Worm (Caenorhabditis elegans) whole organism, L2 larva: ENCODE results near the gene srh-252.

Experiments
- C34F6.9 ChIP-seq: fragments of 150-350 bp; optimal IDR thresholded peaks from 2 replicates; lab custom pipeline; 2014; ENCODE audit warnings: missing biosample characterization, missing genetic modification characterization
- F13H6.1 ChIP-seq: sonication (generic microtip); optimal IDR thresholded peaks from 2 replicates; lab custom pipeline; 2016; ENCODE audit warnings: missing genetic modification characterization, missing compliant biosample characterization
- R02D3.7 ChIP-seq: fragments of 150-350 bp; optimal IDR thresholded peaks from 2 replicates; lab custom pipeline; 2014; ENCODE audit warnings: missing biosample characterization, missing genetic modification characterization
- Y55F3AM.14 ChIP-seq: fragments of 200-800 bp; sonication (Bioruptor generic); optimal IDR thresholded peaks from 2 replicates; lab custom pipeline; 2018; ENCODE audit warnings: mild to moderate bottlenecking, missing genetic modification characterization, missing compliant biosample characterization
- ZK546.5 ChIP-seq: sonication (generic microtip); optimal IDR thresholded peaks from 2 replicates; lab custom pipeline; 2017; ENCODE audit warnings: missing biosample characterization, missing genetic modification characterization
- aly-2 ChIP-seq: fragments of 150-350 bp; optimal IDR thresholded peaks from 2 replicates; lab custom pipeline; 2014; ENCODE audit warnings: missing biosample characterization, missing genetic modification characterization
- ama-1 ChIP-seq: fragments of 150-350 bp; optimal IDR thresholded peaks from 2 replicates; lab custom pipeline; 2018; ENCODE audit warnings: inconsistent platforms
- ceh-16 ChIP-seq: fragments of 150-350 bp; optimal IDR thresholded peaks from 2 replicates; lab custom pipeline; 2014; ENCODE audit warnings: missing biosample characterization, missing genetic modification characterization
- ceh-82 ChIP-seq: fragments of 150-350 bp; optimal IDR thresholded peaks from 2 replicates; lab custom pipeline; 2014; ENCODE audit warnings: missing biosample characterization, missing genetic modification characterization
- dmd-4 ChIP-seq: sonication (generic microtip); optimal IDR thresholded peaks from 2 replicates; lab custom pipeline; 2017; ENCODE audit warnings: missing biosample characterization, missing genetic modification characterization
- egl-27 ChIP-seq: sonication (generic microtip); optimal IDR thresholded peaks from 3 replicates; lab custom pipeline; 2017; ENCODE audit warnings: missing biosample characterization, missing genetic modification reagents, missing genetic modification characterization
- elt-3 ChIP-seq: sonication (generic microtip); optimal IDR thresholded peaks from 2 replicates; lab custom pipeline; 2017; ENCODE audit warnings: missing biosample characterization, missing genetic modification characterization
- fos-1 ChIP-seq: fragments of 150-350 bp; optimal IDR thresholded peaks from 2 replicates; lab custom pipeline; 2014; ENCODE audit warnings: missing biosample characterization, missing genetic modification characterization
- lin-11 ChIP-seq: fragments of 150-350 bp; sonication (generic microtip); optimal IDR thresholded peaks from 2 replicates; lab custom pipeline; 2014; ENCODE audit warnings: missing biosample characterization, missing genetic modification characterization, inconsistent platforms, mixed read lengths
- mab-5 ChIP-seq: fragments of 150-350 bp; optimal IDR thresholded peaks from 2 replicates; lab custom pipeline; 2014; ENCODE audit warnings: missing biosample characterization, missing genetic modification characterization
- mbf-1 ChIP-seq: sonication (generic microtip); optimal IDR thresholded peaks from 2 replicates; lab custom pipeline; 2017; ENCODE audit warnings: missing biosample characterization, missing genetic modification characterization
- mdl-1 ChIP-seq, 2 experiments: fragments of 150-350 bp in 1 of 2; sonication (generic microtip) in 1 of 2; optimal IDR thresholded peaks; 2 replicates each; lab custom pipeline; 2017; ENCODE audit warnings: missing biosample characterization in 2 of 2, missing genetic modification characterization in 2 of 2
- nhr-10 ChIP-seq: sonication (generic microtip); optimal IDR thresholded peaks from 2 replicates; lab custom pipeline; 2017; ENCODE audit warnings: missing biosample characterization, missing genetic modification characterization
- nhr-12 ChIP-seq: fragments of 150-350 bp; optimal IDR thresholded peaks from 2 replicates; lab custom pipeline; 2014; ENCODE audit warnings: missing biosample characterization, missing genetic modification characterization
- nhr-129 ChIP-seq: fragments of 150-350 bp; optimal IDR thresholded peaks from 2 replicates; lab custom pipeline; 2014; ENCODE audit warnings: missing biosample characterization, missing genetic modification characterization
- nhr-21 ChIP-seq: fragments of 150-350 bp; optimal IDR thresholded peaks from 2 replicates; lab custom pipeline; 2014; ENCODE audit warnings: missing biosample characterization, missing genetic modification characterization
- nhr-23 ChIP-seq: fragments of 150-350 bp; optimal IDR thresholded peaks from 2 replicates; lab custom pipeline; 2014; ENCODE audit warnings: missing biosample characterization, missing genetic modification reagents, missing genetic modification characterization
- nhr-237 ChIP-seq: fragments of 150-350 bp; optimal IDR thresholded peaks from 2 replicates; lab custom pipeline; 2014; ENCODE audit warnings: missing biosample characterization, missing genetic modification characterization
- nhr-77 ChIP-seq: fragments of 150-350 bp; optimal IDR thresholded peaks from 2 replicates; lab custom pipeline; 2014; ENCODE audit warnings: missing biosample characterization, missing genetic modification characterization
- peb-1 ChIP-seq: fragments of 150-350 bp; optimal IDR thresholded peaks from 2 replicates; lab custom pipeline; 2014; ENCODE audit warnings: missing biosample characterization, missing genetic modification characterization
- sem-4 ChIP-seq: fragments of 150-350 bp; optimal IDR thresholded peaks from 2 replicates; lab custom pipeline; 2014; ENCODE audit warnings: missing biosample characterization, missing genetic modification reagents, missing genetic modification characterization
- skn-1 ChIP-seq: sonication (generic microtip); optimal IDR thresholded peaks from 2 replicates; lab custom pipeline; 2017; ENCODE audit warnings: missing biosample characterization, missing genetic modification characterization
- sma-3 ChIP-seq: sonication (generic microtip); optimal IDR thresholded peaks from 2 replicates; lab custom pipeline; 2016; ENCODE audit warnings: missing genetic modification reagents, missing genetic modification characterization, missing compliant biosample characterization
- sma-9 ChIP-seq, 2 experiments: fragments of 150-350 bp in 1 of 2; sonication (generic microtip) in 1 of 2; optimal IDR thresholded peaks; 2 replicates each; lab custom pipeline; 2014 to 2016; ENCODE audit warnings: missing genetic modification characterization in 2 of 2, mild to moderate bottlenecking in 1 of 2, missing biosample characterization in 1 of 2, missing compliant biosample characterization in 1 of 2, missing genetic modification reagents in 1 of 2, moderate library complexity in 1 of 2
- unc-39 ChIP-seq: fragments of 150-350 bp; optimal IDR thresholded peaks from 2 replicates; lab custom pipeline; 2014; ENCODE audit warnings: missing biosample characterization, missing genetic modification characterization
- unc-55 ChIP-seq: fragments of 150-350 bp; sonication (generic microtip); optimal IDR thresholded peaks from 3 replicates; lab custom pipeline; 2014; ENCODE audit warnings: missing biosample characterization, missing genetic modification reagents, missing genetic modification characterization
- unc-62 ChIP-seq: fragments of 150-350 bp; optimal IDR thresholded peaks from 2 replicates; lab custom pipeline; 2014; ENCODE audit warnings: missing biosample characterization, missing genetic modification reagents, missing genetic modification characterization
- zag-1 ChIP-seq: fragments of 150-350 bp; optimal IDR thresholded peaks from 2 replicates; lab custom pipeline; 2014; ENCODE audit warnings: missing biosample characterization, missing genetic modification characterization
- ztf-1 ChIP-seq: fragments of 200-800 bp; sonication (Bioruptor generic); conservative IDR thresholded peaks from 2 replicates; pipeline ENCODE4 v1.3.6; 2022; ENCODE audit warnings: missing genetic modification characterization, missing compliant biosample characterization
- ztf-11 ChIP-seq: sonication (generic microtip); optimal IDR thresholded peaks from 2 replicates; lab custom pipeline; 2017; ENCODE audit warnings: missing biosample characterization, missing genetic modification characterization
- ztf-4 ChIP-seq: fragments of 150-350 bp; optimal IDR thresholded peaks from 2 replicates; lab custom pipeline; 2014; ENCODE audit warnings: missing biosample characterization, missing genetic modification characterization

Gene srh-252

ce11 chrV:17225389-17225788, 2.2 kb upstream of the srh-252 start, which contains the start of gene scl-25:
scl-25 (plus strand) TSS chrV:17225689.
- TF ChIP-seq nhr-129 (no peak), nhr-237 (tag; lab: Kevin White, UChicago) (no peak), ztf-1 (GFP tag; lab: Robert Waterston, UW) (no peak), ceh-16 (tag; lab: Kevin White, UChicago) (no peak), nhr-77 (tag; lab: Kevin White, UChicago) (no peak), nhr-12 (tag; lab: Kevin White, UChicago) (no peak), ztf-11 (no peak), unc-39 (tag; lab: Kevin White, UChicago) (no peak), nhr-23 (tag; lab: Kevin White, UChicago) (no peak), unc-62 (GFP tag; lab: Kevin White, UChicago) (no peak), sem-4 (tag; lab: Kevin White, UChicago) (no peak), F13H6.1 (tag; lab: Kevin White, UChicago) (no peak), nhr-10 (tag; lab: Kevin White, UChicago) (no peak), dmd-4 (tag; lab: Kevin White, UChicago) (no peak), sma-9 (GFP tag; optimal IDR thresholded peaks at IDR 0.05; lab: Kevin White, UChicago) (no peak), sma-9 (tag; optimal IDR thresholded peaks at IDR 0.05; lab: Kevin White, UChicago) (no peak), C34F6.9 (tag; lab: Kevin White, UChicago) (no peak), fos-1 (no peak), sma-3 (no peak), peb-1 (tag; lab: Kevin White, UChicago) (no peak), mab-5 (tag; lab: Kevin White, UChicago) (no peak)
- TF ChIP-seq, all 48 proteins: peak for 0

- no peak for TF ChIP-seq ama-1 (lab: Kevin White, UChicago)
- TF ChIP-seq nhr-10 (tag; lab: Kevin White, UChicago), result no peak
- TF ChIP-seq aly-2 (tag; lab: Kevin White, UChicago), result no peak
- TF ChIP-seq skn-1 (tag; lab: Kevin White, UChicago), result no peak
- no peak for TF ChIP-seq ceh-82 (tag; lab: Kevin White, UChicago)
- TF ChIP-seq, all 48 proteins: peak for 0
Observed at ce11 chrV:17220345-17220744, 2.9 kb downstream of the srh-252 start, which contains the start of gene srh-109. srh-109 (minus strand) TSS chrV:17220445.

- TF ChIP-seq sem-4 (tag; lab: Kevin White, UChicago) (no peak), ZK546.5 (tag; lab: Kevin White, UChicago) (no peak), sma-3 (no peak), skn-1 (tag; lab: Kevin White, UChicago) (no peak), egl-27 (tag; lab: Kevin White, UChicago) (no peak), sma-9 (GFP tag; optimal IDR thresholded peaks at IDR 0.05; lab: Kevin White, UChicago) (no peak), sma-9 (tag; optimal IDR thresholded peaks at IDR 0.05; lab: Kevin White, UChicago) (no peak), unc-62 (GFP tag; lab: Kevin White, UChicago) (no peak), mdl-1 (tag; optimal IDR thresholded peaks at IDR 0.05; lab: Kevin White, UChicago) (no peak), ceh-16 (tag; lab: Kevin White, UChicago) (no peak), ztf-11 (no peak), zag-1 (tag; lab: Kevin White, UChicago) (no peak), nhr-12 (tag; lab: Kevin White, UChicago) (no peak), mbf-1 (tag; lab: Kevin White, UChicago) (no peak), nhr-129 (no peak), C34F6.9 (tag; lab: Kevin White, UChicago) (no peak), nhr-10 (tag; lab: Kevin White, UChicago) (no peak), elt-3 (tag; lab: Kevin White, UChicago) (no peak), unc-39 (tag; lab: Kevin White, UChicago) (no peak)
Observed at ce11 chrV:17217690-17218089, 5.5 kb downstream of the srh-252 start, which contains the start of gene srbc-62. srbc-62 (plus strand) TSS chrV:17217990.

ce11 chrV:17215602-17216001, 7.6 kb downstream of the srh-252 start:
- TF ChIP-seq ztf-4 (no peak), nhr-21 (no peak), ceh-16 (tag; lab: Kevin White, UChicago) (no peak), unc-55 (GFP tag; lab: Kevin White, UChicago) (no peak), C34F6.9 (tag; lab: Kevin White, UChicago) (no peak), nhr-129 (no peak), ztf-1 (GFP tag; lab: Robert Waterston, UW) (no peak), Y55F3AM.14 (no peak)

- TF ChIP-seq nhr-10 (tag; lab: Kevin White, UChicago), result no peak
- no peak for TF ChIP-seq ZK546.5 (tag; lab: Kevin White, UChicago)
- no peak for TF ChIP-seq R02D3.7 (tag; lab: Kevin White, UChicago)
- no peak for TF ChIP-seq aly-2 (tag; lab: Kevin White, UChicago)
- TF ChIP-seq ztf-4, result no peak
- TF ChIP-seq nhr-12 (tag; lab: Kevin White, UChicago), result no peak
- TF ChIP-seq dmd-4 (tag; lab: Kevin White, UChicago), result no peak
- TF ChIP-seq lin-11, result no peak
- no peak for TF ChIP-seq sma-9 (GFP tag; optimal IDR thresholded peaks at IDR 0.05; lab: Kevin White, UChicago)
- TF ChIP-seq sma-9 (tag; optimal IDR thresholded peaks at IDR 0.05; lab: Kevin White, UChicago), result no peak
- TF ChIP-seq ztf-11, result no peak
- no peak for TF ChIP-seq C34F6.9 (tag; lab: Kevin White, UChicago)
- no peak for TF ChIP-seq ceh-16 (tag; lab: Kevin White, UChicago)
Observed at ce11 chrV:17212743-17213142, 10.5 kb downstream of the srh-252 start, which contains the start of gene srh-113. srh-113 (plus strand) TSS chrV:17213043.
